Worm (Caenorhabditis elegans) whole organism, mixed stage, embryonic: Measurements from ENCODE around the gene F36H1.11.

Experiments
- M03D4.4 ChIP-seq: sonication (generic microtip); optimal IDR thresholded peaks from 2 replicates; lab custom pipeline; 2017; ENCODE audit warnings: mild to moderate bottlenecking, missing genetic modification characterization, missing compliant biosample characterization
- blmp-1 ChIP-seq: fragments of 150-350 bp; optimal IDR thresholded peaks from 2 replicates; lab custom pipeline; 2014; ENCODE audit warnings: missing biosample characterization, missing genetic modification characterization
- elt-1 ChIP-seq: sonication (generic microtip); optimal IDR thresholded peaks from 2 replicates; lab custom pipeline; 2017; ENCODE audit warnings: missing genetic modification characterization, mild to moderate bottlenecking, missing compliant biosample characterization, antibody characterized with exemption, moderate library complexity, borderline replicate concordance; ENCODE audit not compliant: insufficient read depth
- elt-3 ChIP-seq: fragments of 150-350 bp; optimal IDR thresholded peaks from 2 replicates; lab custom pipeline; 2014; ENCODE audit warnings: missing biosample characterization, missing genetic modification characterization
- ham-2 ChIP-seq: fragments of 200-800 bp; sonication (Bioruptor generic); optimal IDR thresholded peaks from 2 replicates; lab custom pipeline; 2018; ENCODE audit warnings: mild to moderate bottlenecking, missing genetic modification characterization, missing compliant biosample characterization
- lin-13 ChIP-seq: fragments of 150-350 bp; optimal IDR thresholded peaks from 2 replicates; lab custom pipeline; 2014; ENCODE audit warnings: missing biosample characterization, missing genetic modification characterization
- lsy-2 ChIP-seq: fragments of 150-350 bp; optimal IDR thresholded peaks from 2 replicates; lab custom pipeline; 2014; ENCODE audit warnings: missing biosample characterization, missing genetic modification characterization
- mls-2 ChIP-seq: sonication (generic microtip); optimal IDR thresholded peaks from 2 replicates; lab custom pipeline; 2016; ENCODE audit warnings: mild to moderate bottlenecking, missing genetic modification characterization, moderate library complexity, missing compliant biosample characterization
- nhr-12 ChIP-seq: fragments of 150-350 bp; optimal IDR thresholded peaks from 2 replicates; lab custom pipeline; 2014; ENCODE audit warnings: missing biosample characterization, missing genetic modification characterization
- nhr-237 ChIP-seq: fragments of 150-350 bp; optimal IDR thresholded peaks from 2 replicates; lab custom pipeline; 2014; ENCODE audit warnings: missing biosample characterization, missing genetic modification characterization
- nhr-28 ChIP-seq: fragments of 150-350 bp; optimal IDR thresholded peaks from 2 replicates; lab custom pipeline; 2014; ENCODE audit warnings: missing biosample characterization, missing genetic modification characterization
- pha-4 ChIP-seq: fragments of 150-350 bp; optimal IDR thresholded peaks from 2 replicates; lab custom pipeline; 2018; ENCODE audit warnings: missing biosample characterization, missing genetic modification reagents, missing genetic modification characterization
- unc-39 ChIP-seq: fragments of 150-350 bp; optimal IDR thresholded peaks from 2 replicates; lab custom pipeline; 2014; ENCODE audit warnings: missing biosample characterization, missing genetic modification characterization

DNA sequence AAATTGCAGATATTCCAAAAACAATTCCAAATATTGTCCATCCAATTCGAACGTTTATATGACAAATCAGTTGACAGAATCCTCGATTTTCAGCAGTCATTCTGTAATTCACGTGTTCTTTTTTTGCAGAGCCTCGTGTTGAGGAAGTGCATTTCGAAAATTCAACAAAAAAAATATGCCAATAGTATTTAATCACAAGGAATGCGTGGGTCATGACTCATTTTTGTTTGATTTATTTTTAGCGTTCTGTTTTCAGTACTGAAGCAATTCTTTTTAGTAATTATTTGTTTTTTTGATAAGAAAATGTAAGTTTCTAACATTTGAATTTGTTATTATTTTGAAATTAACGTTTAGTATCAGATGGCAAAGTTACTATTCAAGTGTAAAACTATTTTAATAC, 18.1 kb upstream of the F36H1.11 start, which contains the start of gene hrg-4:
- TF ChIP-seq nhr-237 (tag; lab: Kevin White, UChicago) (no peak), nhr-12 (tag; lab: Kevin White, UChicago) (no peak), nhr-28 (tag; lab: Kevin White, UChicago) (no peak), ham-2 (GFP tag; lab: Kevin White, UChicago) (no peak), pha-4 (tag; lab: Kevin White, UChicago) (no peak), lsy-2 (tag; lab: Kevin White, UChicago) (no peak), lin-13 (tag; lab: Kevin White, UChicago) (no peak), M03D4.4 (tag; lab: Kevin White, UChicago) (no peak), unc-39 (tag; lab: Kevin White, UChicago) (no peak), blmp-1 (tag; lab: Kevin White, UChicago) (no peak), mls-2 (no peak), elt-3 (no peak), elt-1 (tag; lab: Kevin White, UChicago) (no peak)
